Fruit fly (Drosophila melanogaster): ENCODE measurements around the gene D19A.

D19A gene

DNA sequence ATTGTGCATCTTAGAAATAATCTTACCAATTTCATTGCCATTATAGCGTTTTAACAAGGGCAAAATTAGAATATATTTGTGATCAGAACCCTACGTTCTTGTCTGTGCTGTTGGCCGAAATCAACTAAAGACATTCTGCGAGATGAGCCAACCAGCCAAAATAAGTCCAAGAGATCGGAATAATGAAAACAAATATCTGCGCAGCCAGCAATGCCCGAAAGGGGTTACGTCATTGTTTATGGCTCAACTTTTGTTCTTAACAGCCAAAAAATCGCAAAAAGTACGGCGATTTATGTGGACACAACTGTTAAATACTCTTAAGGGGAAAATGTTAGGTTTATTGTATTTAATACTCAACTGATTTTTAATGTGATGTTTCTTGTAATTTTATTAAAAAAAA is 30.4 kb downstream of the D19A start, which contains the start of gene Cpr65Ay:
TSS of gene Cpr65Ay (minus strand) at position 101 of the 400 bp plus-strand sequence.
- no peak for TF ChIP-seq bsh (GFP tag; optimal IDR thresholded peaks at IDR 0.05)
- TF ChIP-seq abd-A (tag; optimal IDR thresholded peaks at IDR 0.05), result no peak
- no peak for TF ChIP-seq CG7372 (GFP tag; IDR thresholded peaks at IDR 0.05)
- TF ChIP-seq slbo (GFP tag; IDR thresholded peaks at IDR 0.05), result 0 out of 2 replicates have a peak, but pooled peaks have one; percentile 13
- no peak for TF ChIP-seq hkb (optimal IDR thresholded peaks at IDR 0.05)
- TF ChIP-seq hkb (GFP tag; IDR thresholded peaks at IDR 0.05), result no peak
- no peak for TF ChIP-seq E2f1 (GFP tag; IDR thresholded peaks at IDR 0.05)

dm6 chr3L:6157327-6158032 is 31.4 kb downstream of the D19A start, which contains the start of gene CG13297:
Gene CG13297 (minus strand): TSS chr3L:6157377.
- TF ChIP-seq lab (GFP tag; optimal IDR thresholded peaks at IDR 0.05), result peak; percentile 26
- TF ChIP-seq D19A (tag; optimal IDR thresholded peaks at IDR 0.05), result peak; percentile 80
- TF ChIP-seq Med (GFP tag), result peak; percentile 1
- peak; percentile 27 for TF ChIP-seq CG12104 (GFP tag; optimal IDR thresholded peaks at IDR 0.05)
- TF ChIP-seq CG14014 (GFP tag; IDR thresholded peaks at IDR 0.05), result peak; percentile 25; the same call in 1 of the 2 replicates
- peak; percentile 84 for TF ChIP-seq Sox100B (GFP tag; optimal IDR thresholded peaks at IDR 0.05)
- TF ChIP-seq CTCF (GFP tag; optimal IDR thresholded peaks at IDR 0.05), result no peak
- peak; percentile 31 for TF ChIP-seq CG12219 (GFP tag; optimal IDR thresholded peaks at IDR 0.05)
- peak; percentile 64 for TF ChIP-seq Asciz (GFP tag; optimal IDR thresholded peaks at IDR 0.05)
- TF ChIP-seq CG17359 (tag; optimal IDR thresholded peaks at IDR 0.05), result peak; percentile 68
- peak; percentile 88 for TF ChIP-seq abd-A (tag; optimal IDR thresholded peaks at IDR 0.05)
- peak; percentile 22 for TF ChIP-seq Dek (tag; optimal IDR thresholded peaks at IDR 0.05)
- peak; percentile 53; the same call in 1 of the 2 replicates for TF ChIP-seq stc (GFP tag; IDR thresholded peaks at IDR 0.05)
- TF ChIP-seq CrebB (tag; optimal IDR thresholded peaks at IDR 0.05), result no peak
- no peak for TF ChIP-seq CG15601 (tag; optimal IDR thresholded peaks at IDR 0.05)
- peak; percentile 63 for TF ChIP-seq CG5180 (GFP tag; optimal IDR thresholded peaks at IDR 0.05)
- peak; percentile 48 for TF ChIP-seq CG8388 (GFP tag; optimal IDR thresholded peaks at IDR 0.05)
- 0 out of 3 replicates have a peak, but pooled peaks have one; percentile 32 for TF ChIP-seq zfh1 (GFP tag; IDR thresholded peaks at IDR 0.05)
- TF ChIP-seq ase (GFP tag; IDR thresholded peaks at IDR 0.05), result peak; percentile 54; the same call in 1 of the 3 replicates
- TF ChIP-seq Max (GFP tag; optimal IDR thresholded peaks at IDR 0.05), result peak; percentile 19
- TF ChIP-seq row (GFP tag; IDR thresholded peaks at IDR 0.05), result peak; percentile 70
- TF ChIP-seq Awh (GFP tag; IDR thresholded peaks at IDR 0.05), result 0 out of 2 replicates have a peak, but pooled peaks have one; percentile 40
- TF ChIP-seq sob (GFP tag; IDR thresholded peaks at IDR 0.05), result peak; percentile 40; the same call in 1 of the 2 replicates
- TF ChIP-seq hkb (optimal IDR thresholded peaks at IDR 0.05), result no peak
- TF ChIP-seq hkb (GFP tag; IDR thresholded peaks at IDR 0.05), result peak; percentile 65; the same call in 1 of the 2 replicates
- TF ChIP-seq Hmr (GFP tag; optimal IDR thresholded peaks at IDR 0.05), result peak; percentile 6
- TF ChIP-seq Spps (tag; optimal IDR thresholded peaks at IDR 0.05), result peak; percentile 5
- TF ChIP-seq CG12071 (GFP tag; optimal IDR thresholded peaks at IDR 0.05), result no peak
- TF ChIP-seq Ssrp (tag; optimal IDR thresholded peaks at IDR 0.05), result peak; percentile 68
- peak; percentile 48; the same call in 2 of the 3 replicates for TF ChIP-seq B-H1 (GFP tag; IDR thresholded peaks at IDR 0.05)
- TF ChIP-seq CG13296 (GFP tag; optimal IDR thresholded peaks at IDR 0.05), result peak; percentile 85
- peak; percentile 21; the same call in 1 of the 2 replicates for TF ChIP-seq ranshi (GFP tag; IDR thresholded peaks at IDR 0.05)
- peak; percentile 36; the same call in 2 of the 3 replicates for TF ChIP-seq H15 (GFP tag; IDR thresholded peaks at IDR 0.05)
- TF ChIP-seq CG30403 (GFP tag; optimal IDR thresholded peaks at IDR 0.05), result peak; percentile 56
- peak; percentile 12 for TF ChIP-seq CG6254 (GFP tag; optimal IDR thresholded peaks at IDR 0.05)
- no peak for TF ChIP-seq CG30431 (GFP tag; optimal IDR thresholded peaks at IDR 0.05)
- TF ChIP-seq CG8478 (optimal IDR thresholded peaks at IDR 0.05), result no peak
- TF ChIP-seq Chrac-16 (GFP tag; optimal IDR thresholded peaks at IDR 0.05), result no peak
- TF ChIP-seq E2f1 (GFP tag; IDR thresholded peaks at IDR 0.05), result peak; percentile 44; the same call in 1 of the 2 replicates
- TF ChIP-seq CG10462 (GFP tag; optimal IDR thresholded peaks at IDR 0.05), result no peak
- peak; percentile 32 for TF ChIP-seq tio (GFP tag; optimal IDR thresholded peaks at IDR 0.05)
- TF ChIP-seq CG15269 (tag; optimal IDR thresholded peaks at IDR 0.05), result peak; percentile 75
- TF ChIP-seq CG12155 (GFP tag; optimal IDR thresholded peaks at IDR 0.05), result peak; percentile 0
- TF ChIP-seq Aef1 (GFP tag; IDR thresholded peaks at IDR 0.05), result peak; percentile 48; the same call in 2 of the 3 replicates
